Worm (Caenorhabditis elegans) whole organism, early embryonic: ENCODE measurements around the gene F08F8.7.

Source experiments
- B0310.2 ChIP-seq: sonication (generic microtip); optimal IDR thresholded peaks from 2 replicates; lab custom pipeline; 2016; ENCODE audit warnings: mild to moderate bottlenecking, missing genetic modification characterization, missing compliant biosample characterization
- F13C5.2 ChIP-seq: sonication (generic microtip); optimal IDR thresholded peaks from 2 replicates; lab custom pipeline; 2017; ENCODE audit warnings: mild to moderate bottlenecking, missing genetic modification characterization, inconsistent platforms, missing compliant biosample characterization
- aly-1 ChIP-seq: sonication (generic microtip); optimal IDR thresholded peaks from 2 replicates; lab custom pipeline; 2016; ENCODE audit warnings: missing genetic modification characterization, missing compliant biosample characterization
- ama-1 ChIP-seq: fragments of 150-350 bp; optimal IDR thresholded peaks from 2 replicates; lab custom pipeline; 2014
- ceh-13 ChIP-seq: fragments of 200-800 bp; sonication (Bioruptor generic); optimal IDR thresholded peaks from 2 replicates; lab custom pipeline; 2018; ENCODE audit warnings: mild to moderate bottlenecking, missing genetic modification characterization, missing compliant biosample characterization
- ceh-36 ChIP-seq: sonication (generic microtip); optimal IDR thresholded peaks from 2 replicates; lab custom pipeline; 2016; ENCODE audit warnings: missing genetic modification characterization, inconsistent platforms, missing compliant biosample characterization
- ets-7 ChIP-seq: sonication (generic microtip); optimal IDR thresholded peaks from 2 replicates; lab custom pipeline; 2016; ENCODE audit warnings: missing genotype, missing genetic modification characterization, missing compliant biosample characterization
- flt-1 ChIP-seq: fragments of 200-800 bp; sonication (Bioruptor generic); IDR thresholded peaks from 2 replicates; pipeline ENCODE4 v1.3.6; 2022; ENCODE audit warnings: missing genetic modification characterization, missing compliant biosample characterization
- hmbx-1 ChIP-seq: sonication (generic microtip); optimal IDR thresholded peaks from 2 replicates; lab custom pipeline; 2016; ENCODE audit warnings: mild to moderate bottlenecking, missing genetic modification characterization, missing compliant biosample characterization
- hmg-4 ChIP-seq: fragments of 200-800 bp; sonication (Bioruptor generic); optimal IDR thresholded peaks from 2 replicates; lab custom pipeline; 2018; ENCODE audit warnings: mild to moderate bottlenecking, missing genetic modification characterization, missing compliant biosample characterization
- hnd-1 ChIP-seq: sonication (generic microtip); optimal IDR thresholded peaks from 2 replicates; lab custom pipeline; 2016; ENCODE audit warnings: missing genetic modification characterization, missing compliant biosample characterization
- pes-1 ChIP-seq: fragments of 200-800 bp; sonication (Bioruptor generic); IDR thresholded peaks from 2 replicates; pipeline ENCODE4 v1.3.6; 2022; ENCODE audit warnings: missing genetic modification reagents, missing genetic modification characterization, missing compliant biosample characterization
- scrt-1 ChIP-seq: fragments of 200-800 bp; sonication (Bioruptor generic); IDR thresholded peaks from 2 replicates; pipeline ENCODE4 v1.3.6; 2022; ENCODE audit warnings: missing genetic modification characterization, missing compliant biosample characterization
- sea-1 ChIP-seq: fragments of 200-800 bp; sonication (Bioruptor generic); conservative IDR thresholded peaks from 2 replicates; pipeline ENCODE4 v1.3.6; 2022; ENCODE audit warnings: missing genetic modification characterization, missing compliant biosample characterization
- tbx-11 ChIP-seq: fragments of 200-800 bp; sonication (Bioruptor generic); IDR thresholded peaks from 2 replicates; pipeline ENCODE4 v1.3.6; 2022; ENCODE audit warnings: missing genetic modification characterization, missing compliant biosample characterization
- tbx-37 ChIP-seq: fragments of 200-800 bp; sonication (Bioruptor generic); conservative IDR thresholded peaks from 2 replicates; pipeline ENCODE4 v1.3.6; 2022; ENCODE audit warnings: missing genetic modification reagents, missing genetic modification characterization, missing compliant biosample characterization
- tra-4 ChIP-seq: sonication (generic microtip); optimal IDR thresholded peaks from 2 replicates; lab custom pipeline; 2017; ENCODE audit warnings: missing genetic modification characterization, missing compliant biosample characterization

The F08F8.7 gene

ce11 chrIII:7347049-7347448, at the start of gene F08F8.7:
Gene F08F8.7, minus strand, starts transcription at chrIII:7347149.
- TF ChIP-seq ets-7 (tag; lab: Kevin White, UChicago) = no peak
- no peak for TF ChIP-seq B0310.2
- no peak for TF ChIP-seq sea-1 (GFP tag; lab: Robert Waterston, UW)
- no peak for TF ChIP-seq hmg-4
- no peak for TF ChIP-seq pes-1 (GFP tag; lab: Robert Waterston, UW)
- no peak for TF ChIP-seq ama-1 (lab: Kevin White, UChicago)
- no peak for TF ChIP-seq tra-4 (tag; lab: Kevin White, UChicago)
- TF ChIP-seq ceh-36 (tag; lab: Kevin White, UChicago) = no peak
- TF ChIP-seq ceh-13 (GFP tag; lab: Kevin White, UChicago) = no peak

ce11 chrIII:7395354-7395753, 48.4 kb upstream of the F08F8.7 start, which contains the start of gene lgc-50:
Gene lgc-50, minus strand, starts transcription at chrIII:7395454.
- TF ChIP-seq hnd-1 (tag; lab: Kevin White, UChicago) (no peak), tbx-37 (no peak), F13C5.2 (tag; lab: Kevin White, UChicago) (no peak), flt-1 (no peak), ama-1 (lab: Kevin White, UChicago) (no peak), pes-1 (GFP tag; lab: Robert Waterston, UW) (no peak), ets-7 (tag; lab: Kevin White, UChicago) (no peak), tbx-11 (GFP tag; lab: Robert Waterston, UW) (no peak), hmbx-1 (tag; lab: Kevin White, UChicago) (no peak), aly-1 (tag; lab: Kevin White, UChicago) (no peak), B0310.2 (no peak), sea-1 (GFP tag; lab: Robert Waterston, UW) (no peak), ceh-36 (tag; lab: Kevin White, UChicago) (no peak), hmg-4 (no peak), scrt-1 (GFP tag; lab: Robert Waterston, UW) (no peak), tra-4 (tag; lab: Kevin White, UChicago) (no peak), ceh-13 (GFP tag; lab: Kevin White, UChicago) (no peak)

- TF ChIP-seq B0310.2 = no peak
- no peak for TF ChIP-seq hmg-4
- no peak for TF ChIP-seq flt-1
- no peak for TF ChIP-seq ets-7 (tag; lab: Kevin White, UChicago)
- TF ChIP-seq scrt-1 (GFP tag; lab: Robert Waterston, UW) = no peak
- TF ChIP-seq pes-1 (GFP tag; lab: Robert Waterston, UW) = no peak
- no peak for TF ChIP-seq sea-1 (GFP tag; lab: Robert Waterston, UW)
- TF ChIP-seq hnd-1 (tag; lab: Kevin White, UChicago) = no peak
- TF ChIP-seq ceh-13 (GFP tag; lab: Kevin White, UChicago) = no peak
- TF ChIP-seq tbx-11 (GFP tag; lab: Robert Waterston, UW) = no peak
- TF ChIP-seq aly-1 (tag; lab: Kevin White, UChicago) = no peak
These were observed 40.4 kb upstream of the F08F8.7 start for ce11 chrIII:7387359-7387758.

- TF ChIP-seq pes-1 (GFP tag; lab: Robert Waterston, UW) = peak; percentile 44; the same call in 1 of the 2 replicates
These were observed 39.6 kb upstream of the F08F8.7 start for ce11 chrIII:7386539-7386938.

- TF ChIP-seq ama-1 (lab: Kevin White, UChicago) (no peak), flt-1 (no peak), hmbx-1 (tag; lab: Kevin White, UChicago) (no peak)
These were observed 39.0 kb upstream of the F08F8.7 start, which contains the start of gene trd-1 for ce11 chrIII:7385929-7386328. Gene trd-1, plus strand, starts transcription at chrIII:7386229.

- TF ChIP-seq hnd-1 (tag; lab: Kevin White, UChicago) (no peak), ceh-13 (GFP tag; lab: Kevin White, UChicago) (no peak), tbx-37 (no peak), ets-7 (tag; lab: Kevin White, UChicago) (no peak)
These were observed 36.8 kb upstream of the F08F8.7 start, which contains the start of gene tbp-1 for ce11 chrIII:7383733-7384132. Gene tbp-1, plus strand, starts transcription at chrIII:7384033.

ce11 chrIII:7381546-7382171, 34.7 kb upstream of the F08F8.7 start, which contains the start of the genes hmg-4 and T20B12.3:
Gene hmg-4, minus strand, starts transcription at chrIII:7381596.
Gene T20B12.3, plus strand, starts transcription at chrIII:7382115.
- TF ChIP-seq F13C5.2 (tag; lab: Kevin White, UChicago) = peak; percentile 18
- TF ChIP-seq sea-1 (GFP tag; lab: Robert Waterston, UW) = no peak

- TF ChIP-seq ceh-36 (tag; lab: Kevin White, UChicago) = no peak
- no peak for TF ChIP-seq aly-1 (tag; lab: Kevin White, UChicago)
- no peak for TF ChIP-seq hmbx-1 (tag; lab: Kevin White, UChicago)
- TF ChIP-seq flt-1 = no peak
- no peak for TF ChIP-seq scrt-1 (GFP tag; lab: Robert Waterston, UW)
- no peak for TF ChIP-seq sea-1 (GFP tag; lab: Robert Waterston, UW)
- no peak for TF ChIP-seq ceh-13 (GFP tag; lab: Kevin White, UChicago)
- TF ChIP-seq hmg-4 = no peak
- TF ChIP-seq hnd-1 (tag; lab: Kevin White, UChicago) = no peak
- TF ChIP-seq tbx-37 = no peak
- TF ChIP-seq F13C5.2 (tag; lab: Kevin White, UChicago) = no peak
- TF ChIP-seq tra-4 (tag; lab: Kevin White, UChicago) = no peak
- TF ChIP-seq tbx-11 (GFP tag; lab: Robert Waterston, UW) = no peak
- no peak for TF ChIP-seq pes-1 (GFP tag; lab: Robert Waterston, UW)
- no peak for TF ChIP-seq B0310.2
- TF ChIP-seq ama-1 (lab: Kevin White, UChicago) = no peak
- TF ChIP-seq ets-7 (tag; lab: Kevin White, UChicago) = no peak
These were observed 33.2 kb upstream of the F08F8.7 start for ce11 chrIII:7380120-7380519.
